Worm (Caenorhabditis elegans): ENCODE results near the gene F31F7.1.

DNA sequence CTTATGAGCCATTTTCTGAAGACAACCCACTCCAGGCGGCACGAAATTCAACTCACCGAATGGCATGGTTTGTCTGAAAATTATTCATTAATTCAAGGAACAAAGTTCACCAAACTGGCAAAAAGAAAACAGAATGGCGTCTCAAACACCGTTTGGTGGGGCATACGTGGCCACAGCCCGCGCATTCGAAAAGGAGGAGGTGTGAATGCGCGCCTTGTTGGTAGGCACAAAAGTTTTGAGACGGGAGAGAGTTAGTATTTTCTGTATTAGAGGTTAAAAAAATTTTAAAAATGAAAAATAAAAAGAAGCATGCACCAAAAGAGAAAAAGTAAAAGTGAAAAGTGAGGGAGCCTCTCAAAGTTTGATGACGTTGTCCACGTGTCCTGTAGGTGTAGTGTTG is 35.7 kb downstream of the F31F7.1 start:
- TF ChIP-seq ama-1 (optimal IDR thresholded peaks at IDR 0.05) (no peak), ama-1 (GFP tag; optimal IDR thresholded peaks at IDR 0.05) (no peak), dpl-1 (GFP tag; optimal IDR thresholded peaks at IDR 0.05) (no peak), madf-3 (GFP tag; IDR thresholded peaks at IDR 0.05) (no peak), sea-2 (GFP tag; IDR thresholded peaks at IDR 0.05) (no peak)

All from whole organism, young adult.